Fruit fly (Drosophila melanogaster) whole organism, embryonic: Measurements from ENCODE around the gene gl.
A peak's percentile ranks its signal among the peaks of the same experiment; 100 is the strongest.

Source experiments
- Atf3 ChIP-seq: fragments of 200-800 bp; sonication (Bioruptor generic); optimal IDR thresholded peaks from 3 replicates; lab custom pipeline; 2016; ENCODE audit warnings: missing biosample characterization, missing genetic modification characterization
- CG10565 ChIP-seq: fragments of 200-800 bp; sonication (Bioruptor generic); optimal IDR thresholded peaks from 3 replicates; lab custom pipeline; 2016; ENCODE audit warnings: missing biosample characterization, mild to moderate bottlenecking, missing genetic modification characterization
- CG11398 ChIP-seq: fragments of 200-800 bp; sonication (Bioruptor generic); optimal IDR thresholded peaks from 2 replicates; lab custom pipeline; 2016; ENCODE audit warnings: missing biosample characterization, missing genetic modification characterization
- CG13123 ChIP-seq: fragments of 200-800 bp; sonication (Bioruptor generic); optimal IDR thresholded peaks from 2 replicates; lab custom pipeline; 2016; ENCODE audit warnings: missing biosample characterization, missing genetic modification characterization
- CG13287 ChIP-seq: fragments of 200-800 bp; sonication (Bioruptor generic); IDR thresholded peaks from 2 replicates; pipeline ENCODE4 v1.3.6; 2022; ENCODE audit warnings: missing biosample characterization, missing genetic modification characterization; ENCODE audit not compliant: partially characterized antibody
- CG18619 ChIP-seq: fragments of 200-800 bp; sonication (Bioruptor generic); optimal IDR thresholded peaks from 3 replicates; lab custom pipeline; 2017; ENCODE audit warnings: missing biosample characterization, mild to moderate bottlenecking, missing genetic modification characterization
- CG33213 ChIP-seq: fragments of 200-800 bp; sonication (Bioruptor generic); optimal IDR thresholded peaks from 3 replicates; lab custom pipeline; 2016; ENCODE audit warnings: missing biosample characterization, missing genetic modification characterization
- CG4854 ChIP-seq: fragments of 200-800 bp; sonication (Bioruptor generic); optimal IDR thresholded peaks from 2 replicates; lab custom pipeline; 2016; ENCODE audit warnings: missing biosample characterization, missing genetic modification characterization, inconsistent platforms
- CG6689 ChIP-seq: fragments of 200-800 bp; sonication (Bioruptor generic); IDR thresholded peaks from 2 replicates; pipeline ENCODE4 v1.3.6; 2022; ENCODE audit warnings: missing biosample characterization, missing genetic modification characterization
- CG6765 ChIP-seq: fragments of 200-800 bp; sonication (Bioruptor generic); optimal IDR thresholded peaks from 3 replicates; lab custom pipeline; 2017; ENCODE audit warnings: missing biosample characterization, mild to moderate bottlenecking, missing genetic modification characterization
- CG8089 ChIP-seq: fragments of 200-800 bp; sonication (Bioruptor generic); optimal IDR thresholded peaks from 3 replicates; lab custom pipeline; 2016; ENCODE audit warnings: missing biosample characterization, missing genetic modification characterization
- CG8924 ChIP-seq: fragments of 200-800 bp; optimal IDR thresholded peaks from 3 replicates; lab custom pipeline; 2019; ENCODE audit warnings: missing biosample characterization, mild to moderate bottlenecking, missing genetic modification characterization, moderate library complexity
- CG8944 ChIP-seq: fragments of 200-800 bp; sonication (Bioruptor generic); optimal IDR thresholded peaks from 3 replicates; lab custom pipeline; 2016; ENCODE audit warnings: missing biosample characterization, missing genetic modification characterization
- CHES-1-like ChIP-seq: fragments of 200-800 bp; sonication (Bioruptor generic); optimal IDR thresholded peaks from 2 replicates; lab custom pipeline; 2016; ENCODE audit warnings: missing biosample characterization, missing genetic modification characterization
- Camta ChIP-seq: fragments of 200-800 bp; sonication (Bioruptor generic); optimal IDR thresholded peaks from 2 replicates; lab custom pipeline; 2016; ENCODE audit warnings: missing biosample characterization, missing genetic modification characterization
- CkIIα-i1 ChIP-seq: fragments of 200-800 bp; sonication (Bioruptor generic); IDR thresholded peaks from 2 replicates; pipeline ENCODE4 v1.3.6; 2022; ENCODE audit warnings: missing biosample characterization, missing genetic modification characterization
- Dad ChIP-seq: fragments of 200-800 bp; sonication (Bioruptor generic); optimal IDR thresholded peaks from 3 replicates; lab custom pipeline; 2016; ENCODE audit warnings: missing biosample characterization, missing genetic modification characterization
- Fer2 ChIP-seq: fragments of 200-800 bp; sonication (Bioruptor generic); optimal IDR thresholded peaks from 2 replicates; lab custom pipeline; 2018; ENCODE audit warnings: missing biosample characterization, mild to moderate bottlenecking, missing genetic modification characterization, moderate library complexity
- HHEX ChIP-seq: fragments of 200-800 bp; sonication (Bioruptor generic); optimal IDR thresholded peaks from 3 replicates; lab custom pipeline; 2017; ENCODE audit warnings: missing biosample characterization, mild to moderate bottlenecking, missing genetic modification characterization, missing genetic modification reagents
- MESR4 ChIP-seq: fragments of 200-800 bp; sonication (Bioruptor generic); optimal IDR thresholded peaks from 2 replicates; lab custom pipeline; 2018; ENCODE audit warnings: missing biosample characterization, mild to moderate bottlenecking, missing genetic modification characterization, moderate library complexity
- Mad ChIP-seq: fragments of 200-800 bp; sonication (Bioruptor generic); optimal IDR thresholded peaks from 2 replicates; lab custom pipeline; 2016; ENCODE audit warnings: missing biosample characterization, missing genetic modification characterization
- Mrtf ChIP-seq: fragments of 200-800 bp; sonication (Bioruptor generic); IDR thresholded peaks from 3 replicates; pipeline ENCODE4 v1.3.6; 2022; ENCODE audit warnings: missing biosample characterization, missing genetic modification characterization
- Myb ChIP-seq: fragments of 200-800 bp; sonication (Bioruptor generic); optimal IDR thresholded peaks from 2 replicates; lab custom pipeline; 2016; ENCODE audit warnings: missing biosample characterization, missing genetic modification characterization
- Ptx1 ChIP-seq: fragments of 200-800 bp; sonication (Bioruptor generic); IDR thresholded peaks from 2 replicates; pipeline ENCODE4 v1.3.6; 2022; ENCODE audit warnings: missing biosample characterization, missing genetic modification characterization
- Six4 ChIP-seq: fragments of 200-800 bp; sonication (Bioruptor generic); optimal IDR thresholded peaks from 2 replicates; lab custom pipeline; 2016; ENCODE audit warnings: missing biosample characterization, missing genetic modification characterization
- Sry-δ ChIP-seq: fragments of 200-800 bp; sonication (Bioruptor generic); optimal IDR thresholded peaks from 2 replicates; lab custom pipeline; 2016; ENCODE audit warnings: missing biosample characterization, missing genetic modification characterization
- Usf ChIP-seq: fragments of 200-800 bp; sonication (Bioruptor generic); optimal IDR thresholded peaks from 2 replicates; lab custom pipeline; 2017; ENCODE audit warnings: missing genotype, missing biosample characterization, missing genetic modification characterization
- Xbp1 ChIP-seq: fragments of 200-800 bp; sonication (Bioruptor generic); optimal IDR thresholded peaks from 3 replicates; lab custom pipeline; 2016; ENCODE audit warnings: missing biosample characterization, mild to moderate bottlenecking, missing genetic modification characterization
- ase ChIP-seq: fragments of 200-800 bp; sonication (Bioruptor generic); IDR thresholded peaks from 3 replicates; pipeline ENCODE4 v1.3.6; 2022; ENCODE audit warnings: missing biosample characterization, missing genetic modification characterization
- ash1 ChIP-seq: fragments of 200-800 bp; sonication (Bioruptor generic); optimal IDR thresholded peaks from 2 replicates; lab custom pipeline; 2018; ENCODE audit warnings: missing biosample characterization, mild to moderate bottlenecking, missing genetic modification characterization
- bcd ChIP-seq: fragments of 200-800 bp; sonication (Bioruptor generic); optimal IDR thresholded peaks from 2 replicates; lab custom pipeline; 2017; ENCODE audit warnings: missing biosample characterization, mild to moderate bottlenecking, missing genetic modification characterization
- ci ChIP-seq: fragments of 200-800 bp; sonication (Bioruptor generic); IDR thresholded peaks from 3 replicates; pipeline ENCODE4 v1.3.6; 2022; ENCODE audit warnings: missing biosample characterization, missing genetic modification characterization
- fu2 ChIP-seq: fragments of 200-800 bp; sonication (Bioruptor generic); optimal IDR thresholded peaks from 2 replicates; lab custom pipeline; 2016; ENCODE audit warnings: missing biosample characterization, missing genetic modification characterization
- gcm2 ChIP-seq: fragments of 200-800 bp; sonication (Bioruptor generic); optimal IDR thresholded peaks from 2 replicates; lab custom pipeline; 2016; ENCODE audit warnings: missing biosample characterization, missing genetic modification characterization
- ham ChIP-seq: fragments of 200-800 bp; sonication (Bioruptor generic); IDR thresholded peaks from 2 replicates; pipeline ENCODE4 v1.3.6; 2022; ENCODE audit warnings: missing biosample characterization, missing genetic modification characterization
- ind ChIP-seq: fragments of 200-800 bp; sonication (Bioruptor generic); optimal IDR thresholded peaks from 3 replicates; lab custom pipeline; 2016; ENCODE audit warnings: missing biosample characterization, missing genetic modification characterization
- lab ChIP-seq: fragments of 200-800 bp; sonication (Bioruptor generic); optimal IDR thresholded peaks from 3 replicates; lab custom pipeline; 2017; ENCODE audit warnings: missing biosample characterization, missing genetic modification characterization, mild to moderate bottlenecking, moderate library complexity, missing genetic modification reagents
- lbe ChIP-seq: fragments of 200-800 bp; sonication (Bioruptor generic); optimal IDR thresholded peaks from 2 replicates; lab custom pipeline; 2016; ENCODE audit warnings: missing biosample characterization, mild to moderate bottlenecking, missing genetic modification characterization
- lov ChIP-seq, 2 experiments: fragments of 200-800 bp in 1 of 2; fragments of >200 bp in 1 of 2; sonication (Bioruptor generic) in 1 of 2; IDR thresholded peaks in 1 of 2; optimal IDR thresholded peaks in 1 of 2; 2 replicates in 1 of 2; 3 replicates in 1 of 2; pipeline versions ENCODE4 v1.3.6 to Lab custom; 2017 to 2022; ENCODE audit warnings: missing biosample characterization in 1 of 2, missing genetic modification characterization in 1 of 2
- luna ChIP-seq: fragments of 200-800 bp; sonication (Bioruptor generic); optimal IDR thresholded peaks from 2 replicates; lab custom pipeline; 2016; ENCODE audit warnings: missing biosample characterization, missing genetic modification characterization
- mld ChIP-seq: fragments of 200-800 bp; sonication (Bioruptor generic); IDR thresholded peaks from 3 replicates; pipeline ENCODE4 v1.3.6; 2022; ENCODE audit warnings: missing biosample characterization, missing genetic modification characterization; ENCODE audit not compliant: partially characterized antibody
- nerfin-1 ChIP-seq: fragments of 200-800 bp; sonication (Bioruptor generic); optimal IDR thresholded peaks from 3 replicates; lab custom pipeline; 2019; ENCODE audit warnings: missing biosample characterization, mild to moderate bottlenecking, missing genetic modification characterization, moderate library complexity
- oc ChIP-seq: fragments of 200-800 bp; sonication (Bioruptor generic); optimal IDR thresholded peaks from 2 replicates; lab custom pipeline; 2018; ENCODE audit warnings: missing biosample characterization, mild to moderate bottlenecking, missing genetic modification characterization, moderate library complexity
- peb ChIP-seq: fragments of 200-800 bp; sonication (Bioruptor generic); IDR thresholded peaks from 2 replicates; pipeline ENCODE4 v1.3.6; 2022; ENCODE audit warnings: missing biosample characterization, missing genetic modification characterization
- pzg ChIP-seq: fragments of 200-800 bp; sonication (Bioruptor generic); optimal IDR thresholded peaks from 3 replicates; lab custom pipeline; 2018; ENCODE audit warnings: missing biosample characterization, mild to moderate bottlenecking, missing genetic modification characterization, moderate library complexity
- salm ChIP-seq: fragments of 200-800 bp; sonication (Bioruptor generic); optimal IDR thresholded peaks from 2 replicates; lab custom pipeline; 2018; ENCODE audit warnings: missing biosample characterization, mild to moderate bottlenecking, missing genetic modification characterization
- sqz ChIP-seq: fragments of 200-800 bp; sonication (Bioruptor generic); optimal IDR thresholded peaks from 3 replicates; lab custom pipeline; 2018; ENCODE audit warnings: missing biosample characterization, mild to moderate bottlenecking, missing genetic modification characterization
- trh ChIP-seq: fragments of 200-800 bp; sonication (Bioruptor generic); optimal IDR thresholded peaks from 2 replicates; lab custom pipeline; 2016; ENCODE audit warnings: missing biosample characterization, missing genetic modification characterization
- vvl ChIP-seq: fragments of 200-800 bp; sonication (Bioruptor generic); IDR thresholded peaks from 2 replicates; pipeline ENCODE4 v1.3.6; 2022; ENCODE audit warnings: missing biosample characterization, missing genetic modification characterization
- yki ChIP-seq: fragments of >200 bp; optimal IDR thresholded peaks from 3 replicates; lab custom pipeline; 2018
- zfh2 ChIP-seq: fragments of 200-800 bp; sonication (Bioruptor generic); optimal IDR thresholded peaks from 2 replicates; lab custom pipeline; 2016; ENCODE audit warnings: missing biosample characterization, missing genetic modification characterization

The gl gene

dm6 chr3R:18365978-18366643 lies 6.4 kb downstream of the gl start, which contains the start of the genes WRNexo and Nup43 (continued):
- TF ChIP-seq CG4854 (GFP tag; lab: Kevin White, UChicago) (no peak), zfh2 (GFP tag; lab: Kevin White, UChicago) (peak; percentile 52), fu2 (GFP tag; lab: Kevin White, UChicago) (no peak), gcm2 (GFP tag; lab: Kevin White, UChicago) (no peak), ase (no peak), Ptx1 (GFP tag; lab: Robert Waterston, UW) (peak; percentile 50), salm (no peak), lov (optimal IDR thresholded peaks at IDR 0.05; lab: Kevin White, UChicago) (no peak), lov (GFP tag; IDR thresholded peaks at IDR 0.05; lab: Robert Waterston, UW) (no peak), oc (tag; lab: Kevin White, UChicago) (no peak), CG18619 (GFP tag; lab: Kevin White, UChicago) (peak; percentile 4), Sry-δ (GFP tag; lab: Kevin White, UChicago) (peak; percentile 33), Camta (GFP tag; lab: Kevin White, UChicago) (peak; percentile 3), bcd (peak; percentile 55), Atf3 (GFP tag; lab: Kevin White, UChicago) (peak; percentile 29), Mad (no peak), MESR4 (GFP tag; lab: Kevin White, UChicago) (no peak), CG10565 (GFP tag; lab: Kevin White, UChicago) (no peak), CG6765 (GFP tag; lab: Kevin White, UChicago) (no peak), CG13123 (no peak), lbe (GFP tag; lab: Kevin White, UChicago) (no peak), ind (peak; percentile 49), CG8924 (tag; lab: Kevin White, UChicago) (peak; percentile 29), nerfin-1 (tag; lab: Kevin White, UChicago) (peak; percentile 14), mld (GFP tag; lab: Robert Waterston, UW) (no peak), lab (no peak), CG13287 (GFP tag; lab: Robert Waterston, UW) (0 out of 2 replicates have a peak, but pooled peaks have one; percentile 10), pzg (GFP tag; lab: Kevin White, UChicago) (peak; percentile 46), ash1 (no peak), CkIIα-i1 (GFP tag; lab: Robert Waterston, UW) (no peak), Xbp1 (GFP tag; lab: Kevin White, UChicago) (peak; percentile 40), Mrtf (GFP tag; lab: Robert Waterston, UW) (no peak), CHES-1-like (GFP tag; lab: Kevin White, UChicago) (peak; percentile 41), CG6689 (GFP tag; lab: Robert Waterston, UW) (peak; percentile 30; the same call in 1 of the 2 replicates), ham (GFP tag; lab: Robert Waterston, UW) (no peak), CG8089 (no peak), Dad (GFP tag; lab: Kevin White, UChicago) (peak; percentile 1), Myb (GFP tag; lab: Kevin White, UChicago) (no peak), vvl (GFP tag; lab: Robert Waterston, UW) (no peak; the same call in 1 of the 2 replicates), Six4 (GFP tag; lab: Kevin White, UChicago) (peak; percentile 6), CG11398 (no peak), yki (lab: Kevin White, UChicago) (no peak), Usf (GFP tag; lab: Kevin White, UChicago) (no peak), CG33213 (GFP tag; lab: Kevin White, UChicago) (no peak), luna (GFP tag; lab: Kevin White, UChicago) (no peak), trh (GFP tag; lab: Kevin White, UChicago) (no peak), sqz (GFP tag; lab: Kevin White, UChicago) (no peak), CG8944 (GFP tag; lab: Kevin White, UChicago) (peak; percentile 42), HHEX (GFP tag; lab: Kevin White, UChicago) (no peak), ci (no peak; the same call in 2 of the 3 replicates), peb (GFP tag; lab: Robert Waterston, UW) (no peak), Fer2 (no peak)
